Worm (Caenorhabditis elegans) whole organism, midembryonic: ENCODE measurements around the gene Y37H2A.14.

ENCODE experiments used
- T22C8.4 ChIP-seq: fragments of 200-800 bp; sonication (Bioruptor generic); IDR thresholded peaks from 2 replicates; pipeline ENCODE4 v1.3.6; 2022; ENCODE audit warnings: missing genetic modification characterization, missing compliant biosample characterization
- cog-1 ChIP-seq: sonication (generic microtip); optimal IDR thresholded peaks from 2 replicates; lab custom pipeline; 2016; ENCODE audit warnings: missing genetic modification characterization, missing compliant biosample characterization
- flt-1 ChIP-seq: fragments of 200-800 bp; sonication (Bioruptor generic); IDR thresholded peaks from 2 replicates; pipeline ENCODE4 v1.3.6; 2022; ENCODE audit warnings: missing genetic modification characterization, missing compliant biosample characterization
- klf-2 ChIP-seq: fragments of 200-800 bp; sonication (Bioruptor generic); conservative IDR thresholded peaks from 2 replicates; pipeline ENCODE4 v1.3.6; 2022; ENCODE audit warnings: missing genetic modification reagents, missing genetic modification characterization, missing compliant biosample characterization
- med-1 ChIP-seq: sonication (generic microtip); optimal IDR thresholded peaks from 2 replicates; lab custom pipeline; 2017; ENCODE audit warnings: missing genetic modification characterization, mild to moderate bottlenecking, missing compliant biosample characterization, antibody characterized with exemption, missing genetic modification reagents; ENCODE audit not compliant: insufficient read depth
- ref-1 ChIP-seq: fragments of 200-800 bp; sonication (Bioruptor generic); conservative IDR thresholded peaks from 2 replicates; pipeline ENCODE4 v1.3.6; 2022; ENCODE audit warnings: missing genetic modification reagents, missing genetic modification characterization, missing compliant biosample characterization
- tab-1 ChIP-seq: fragments of 200-800 bp; sonication (Bioruptor generic); IDR thresholded peaks from 2 replicates; pipeline ENCODE4 v1.3.6; 2022; ENCODE audit warnings: missing genetic modification characterization, missing compliant biosample characterization
- ztf-23 ChIP-seq: fragments of 200-800 bp; sonication (Bioruptor generic); IDR thresholded peaks from 2 replicates; pipeline ENCODE4 v1.3.6; 2022; ENCODE audit warnings: missing genetic modification reagents, missing genetic modification characterization, missing compliant biosample characterization
- ztf-29 ChIP-seq: fragments of 200-800 bp; sonication (Bioruptor generic); IDR thresholded peaks from 2 replicates; pipeline ENCODE4 v1.3.6; 2022; ENCODE audit warnings: missing genetic modification reagents, missing genetic modification characterization, missing compliant biosample characterization

Gene Y37H2A.14

DNA sequence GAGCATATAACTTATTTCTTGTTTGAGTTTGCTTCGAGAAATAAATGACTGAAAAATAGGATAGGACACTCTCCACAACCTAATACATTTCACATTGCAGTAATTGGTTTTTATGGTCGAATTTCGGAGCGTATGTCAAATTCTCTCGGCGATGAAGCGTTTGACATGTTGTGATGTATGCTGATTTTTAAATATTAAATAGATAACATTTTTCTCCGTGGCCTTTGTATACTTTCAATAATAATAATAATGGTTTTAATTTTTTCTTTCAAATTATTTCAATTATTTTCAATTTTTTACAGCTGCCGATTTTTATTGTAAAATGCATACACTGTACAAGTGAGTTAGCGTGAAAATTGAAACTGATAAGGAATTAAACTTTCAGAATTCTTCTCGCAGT is 2.5 kb downstream of the Y37H2A.14 start, which contains the start of gene C14A6.3:
Gene C14A6.3 (plus strand): TSS at position 301 of the 400 bp plus-strand sequence.
- TF ChIP-seq ztf-29 (GFP tag; lab: Robert Waterston, UW) (no peak), klf-2 (GFP tag; lab: Robert Waterston, UW) (no peak), T22C8.4 (GFP tag; lab: Robert Waterston, UW) (no peak), ref-1 (GFP tag; lab: Robert Waterston, UW) (no peak), med-1 (GFP tag; lab: Kevin White, UChicago) (no peak), ztf-23 (GFP tag; lab: Robert Waterston, UW) (no peak), tab-1 (GFP tag; lab: Robert Waterston, UW) (no peak), flt-1 (no peak), cog-1 (tag; lab: Kevin White, UChicago) (no peak)

DNA sequence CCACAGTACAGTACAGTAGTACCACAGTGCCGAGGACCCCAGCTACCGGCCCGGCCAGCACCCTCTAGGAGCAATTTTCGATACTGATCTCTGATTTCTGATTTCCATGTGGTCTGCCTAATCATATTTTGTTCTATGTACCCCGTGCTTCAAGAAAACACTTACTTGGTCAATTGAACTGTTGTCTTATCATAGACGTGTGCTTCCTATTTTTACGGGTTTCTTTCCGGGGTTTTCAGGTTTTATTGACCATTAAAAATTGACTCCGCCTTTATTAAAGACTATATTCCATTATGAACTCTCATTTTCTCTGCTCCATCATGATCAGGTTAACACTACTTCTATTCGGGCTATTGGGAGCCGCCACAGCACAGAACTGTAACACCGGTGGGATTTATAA is 14.2 kb downstream of the Y37H2A.14 start, which contains the start of gene clec-48:
Gene clec-48 (plus strand): TSS at position 320 of the 400 bp plus-strand sequence.
- no peak for TF ChIP-seq klf-2 (GFP tag; lab: Robert Waterston, UW)
- TF ChIP-seq T22C8.4 (GFP tag; lab: Robert Waterston, UW) = no peak
- no peak for TF ChIP-seq ztf-29 (GFP tag; lab: Robert Waterston, UW)
- TF ChIP-seq med-1 (GFP tag; lab: Kevin White, UChicago) = no peak
- no peak for TF ChIP-seq ztf-23 (GFP tag; lab: Robert Waterston, UW)
- no peak for TF ChIP-seq flt-1

DNA sequence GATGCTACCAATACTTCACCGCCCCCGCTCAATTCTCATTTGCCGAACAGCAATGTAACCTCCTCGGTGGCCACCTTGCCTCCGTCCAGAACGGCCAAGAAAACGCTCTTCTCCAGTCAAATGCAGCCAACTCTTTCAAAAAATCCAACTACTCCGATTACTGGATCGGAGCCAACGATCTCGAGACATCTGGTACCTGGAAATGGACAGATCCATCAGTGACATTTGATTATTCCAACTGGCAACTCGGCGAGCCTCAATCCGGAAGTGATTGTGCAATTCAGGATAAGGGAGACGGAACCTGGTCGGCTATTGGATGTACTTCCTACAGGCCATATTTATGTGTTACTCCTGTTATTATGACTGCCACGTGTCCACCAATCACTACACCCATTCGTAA is 14.6 kb downstream of the Y37H2A.14 start:
- TF ChIP-seq cog-1 (tag; lab: Kevin White, UChicago) (no peak), ref-1 (GFP tag; lab: Robert Waterston, UW) (no peak), flt-1 (no peak), klf-2 (GFP tag; lab: Robert Waterston, UW) (no peak), ztf-23 (GFP tag; lab: Robert Waterston, UW) (no peak)

DNA sequence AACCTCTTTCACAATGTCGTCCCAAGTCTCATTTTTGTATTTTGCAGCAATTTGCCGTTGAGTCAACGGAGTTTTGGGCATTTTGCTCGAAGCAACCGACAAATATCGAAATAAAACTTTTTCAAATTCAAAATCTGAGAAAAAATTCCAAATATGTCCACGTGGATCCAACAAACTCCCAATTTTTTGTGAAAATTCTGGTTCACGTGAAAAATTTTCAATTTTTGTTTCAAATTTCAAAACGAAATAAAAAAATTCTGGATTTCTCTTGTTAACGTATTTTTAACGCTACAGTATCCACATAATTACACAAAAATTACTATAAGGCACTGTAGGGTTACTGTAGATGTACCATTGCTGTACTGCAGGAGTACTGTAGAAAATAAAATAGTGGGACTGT is 17.7 kb downstream of the Y37H2A.14 start, which contains the start of gene C14A6.13:
Gene C14A6.13 (minus strand): TSS at position 101 of the 400 bp plus-strand sequence.
- TF ChIP-seq ztf-23 (GFP tag; lab: Robert Waterston, UW) = no peak

DNA sequence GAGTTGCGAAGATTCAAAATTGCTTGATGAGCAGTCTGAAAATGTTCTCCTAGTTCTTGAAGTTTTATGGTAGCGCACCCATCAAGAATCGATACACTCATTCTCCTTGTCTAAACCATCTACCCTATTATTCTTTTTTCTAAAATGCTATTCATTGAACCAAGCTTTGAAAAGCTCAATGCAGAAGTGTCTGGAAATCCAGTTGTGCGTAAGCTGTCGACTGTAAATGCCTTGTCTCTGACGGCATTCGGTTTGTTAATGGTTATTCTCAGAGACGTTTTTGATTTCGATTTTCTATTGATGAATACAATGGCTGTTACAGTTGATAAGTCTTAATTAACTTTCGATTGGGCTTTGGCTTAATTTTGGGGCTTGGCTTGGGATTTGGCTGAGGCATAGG is 19.0 kb downstream of the Y37H2A.14 start, which contains the start of gene C14A6.12:
Gene C14A6.12 (minus strand): TSS at position 101 of the 400 bp plus-strand sequence.
- no peak for TF ChIP-seq klf-2 (GFP tag; lab: Robert Waterston, UW)
- no peak for TF ChIP-seq ztf-29 (GFP tag; lab: Robert Waterston, UW)
- TF ChIP-seq flt-1 = no peak
- no peak for TF ChIP-seq cog-1 (tag; lab: Kevin White, UChicago)
- TF ChIP-seq T22C8.4 (GFP tag; lab: Robert Waterston, UW) = no peak
- no peak for TF ChIP-seq ztf-23 (GFP tag; lab: Robert Waterston, UW)
- TF ChIP-seq med-1 (GFP tag; lab: Kevin White, UChicago) = no peak
- TF ChIP-seq tab-1 (GFP tag; lab: Robert Waterston, UW) = no peak
- TF ChIP-seq ref-1 (GFP tag; lab: Robert Waterston, UW) = no peak

DNA sequence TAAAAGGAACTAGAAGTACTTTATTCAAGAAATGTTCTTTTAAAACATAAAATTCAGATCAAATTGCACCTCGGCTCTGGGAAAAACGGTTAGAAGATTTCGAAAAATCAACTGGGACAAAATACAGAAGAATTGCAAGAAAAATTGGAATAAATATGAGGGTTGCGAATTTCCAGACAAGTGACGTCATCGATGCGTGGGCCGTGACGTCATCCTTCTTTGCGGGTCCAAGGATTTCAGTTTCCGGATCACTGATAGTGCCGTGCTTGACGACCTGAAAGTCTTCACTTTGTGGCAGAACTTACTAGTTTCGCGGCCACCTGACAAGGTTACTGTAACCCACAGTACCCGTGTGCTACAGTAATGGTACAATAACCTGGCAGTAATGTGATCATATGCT is 19.9 kb downstream of the Y37H2A.14 start:
- TF ChIP-seq ref-1 (GFP tag; lab: Robert Waterston, UW) = no peak
- no peak for TF ChIP-seq klf-2 (GFP tag; lab: Robert Waterston, UW)
- TF ChIP-seq T22C8.4 (GFP tag; lab: Robert Waterston, UW) = no peak
- no peak for TF ChIP-seq cog-1 (tag; lab: Kevin White, UChicago)
- no peak for TF ChIP-seq flt-1
- TF ChIP-seq med-1 (GFP tag; lab: Kevin White, UChicago) = no peak
- no peak for TF ChIP-seq ztf-29 (GFP tag; lab: Robert Waterston, UW)
- no peak for TF ChIP-seq tab-1 (GFP tag; lab: Robert Waterston, UW)
- TF ChIP-seq ztf-23 (GFP tag; lab: Robert Waterston, UW) = no peak

DNA sequence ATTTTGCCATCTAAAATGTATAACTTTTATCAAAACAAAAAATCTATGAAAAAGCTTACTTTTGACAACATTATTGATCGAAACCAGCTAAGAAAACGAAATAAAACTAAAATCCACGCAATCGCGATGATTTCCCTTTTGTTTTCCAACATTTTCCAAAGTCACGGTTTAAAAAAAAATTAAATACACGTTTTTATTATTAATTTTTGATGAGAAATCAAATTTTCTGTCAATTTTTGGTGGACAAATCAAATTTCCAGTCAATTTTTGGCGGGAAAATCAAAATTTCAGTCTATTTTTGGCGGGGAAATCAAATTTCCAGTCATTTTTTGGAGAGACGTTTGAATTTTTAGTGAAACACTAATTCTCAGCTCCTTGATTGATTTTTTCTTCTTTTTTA is 21.2 kb downstream of the Y37H2A.14 start, which contains the start of gene C14A6.5:
Gene C14A6.5 (minus strand): TSS at position 101 of the 400 bp plus-strand sequence.
- no peak for TF ChIP-seq cog-1 (tag; lab: Kevin White, UChicago)
- no peak for TF ChIP-seq ref-1 (GFP tag; lab: Robert Waterston, UW)
- TF ChIP-seq klf-2 (GFP tag; lab: Robert Waterston, UW) = no peak
- TF ChIP-seq T22C8.4 (GFP tag; lab: Robert Waterston, UW) = no peak
- no peak for TF ChIP-seq tab-1 (GFP tag; lab: Robert Waterston, UW)
- no peak for TF ChIP-seq ztf-29 (GFP tag; lab: Robert Waterston, UW)
- no peak for TF ChIP-seq flt-1
- TF ChIP-seq med-1 (GFP tag; lab: Kevin White, UChicago) = no peak
- no peak for TF ChIP-seq ztf-23 (GFP tag; lab: Robert Waterston, UW)

DNA sequence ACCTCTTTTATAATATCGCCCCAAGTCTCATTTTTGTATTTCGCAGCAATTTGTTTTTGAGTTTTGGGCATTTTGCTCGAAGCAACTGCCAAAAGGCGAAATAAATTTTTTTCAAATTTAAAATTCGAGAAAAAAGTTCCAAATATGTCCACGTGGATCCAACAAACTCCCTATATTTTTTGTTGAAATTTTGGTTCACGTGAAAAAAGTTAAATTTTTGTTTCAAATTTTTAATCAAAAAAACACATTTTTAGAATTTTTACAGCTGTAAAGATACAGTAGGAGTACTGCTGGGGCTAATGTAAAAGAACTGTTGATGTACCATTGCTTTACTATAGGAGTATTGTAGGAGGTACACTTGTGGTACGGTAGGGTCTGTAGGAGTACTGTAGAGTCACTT is 23.6 kb downstream of the Y37H2A.14 start, which contains the start of gene C14A6.6:
Gene C14A6.6 (minus strand): TSS at position 101 of the 400 bp plus-strand sequence.
- TF ChIP-seq ztf-23 (GFP tag; lab: Robert Waterston, UW) (no peak), flt-1 (no peak), ztf-29 (GFP tag; lab: Robert Waterston, UW) (no peak), T22C8.4 (GFP tag; lab: Robert Waterston, UW) (no peak), med-1 (GFP tag; lab: Kevin White, UChicago) (no peak), tab-1 (GFP tag; lab: Robert Waterston, UW) (no peak), klf-2 (GFP tag; lab: Robert Waterston, UW) (no peak), ref-1 (GFP tag; lab: Robert Waterston, UW) (no peak), cog-1 (tag; lab: Kevin White, UChicago) (no peak)

DNA sequence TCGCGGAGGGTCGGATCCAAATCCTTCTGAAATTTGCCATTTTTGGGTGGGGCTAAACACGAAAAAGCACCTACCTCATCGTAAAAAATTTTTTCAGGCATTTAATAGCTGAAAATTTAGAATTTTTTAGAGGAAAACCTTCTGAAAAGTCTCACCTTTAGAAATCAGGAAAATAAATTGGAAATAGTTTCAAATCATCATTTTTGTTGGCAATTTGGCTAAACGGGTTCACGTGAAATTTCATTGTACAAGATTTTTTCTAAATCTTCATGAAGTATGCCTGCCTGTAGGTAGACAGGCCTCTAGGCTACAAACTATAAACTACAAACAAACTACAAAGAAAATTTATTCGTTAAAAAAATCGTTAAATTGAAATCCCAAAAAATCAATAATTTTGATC is 24.7 kb downstream of the Y37H2A.14 start, which contains the start of gene C14A6.7:
Gene C14A6.7 (minus strand): TSS at position 101 of the 400 bp plus-strand sequence.
- TF ChIP-seq tab-1 (GFP tag; lab: Robert Waterston, UW) (no peak), ztf-23 (GFP tag; lab: Robert Waterston, UW) (no peak)

DNA sequence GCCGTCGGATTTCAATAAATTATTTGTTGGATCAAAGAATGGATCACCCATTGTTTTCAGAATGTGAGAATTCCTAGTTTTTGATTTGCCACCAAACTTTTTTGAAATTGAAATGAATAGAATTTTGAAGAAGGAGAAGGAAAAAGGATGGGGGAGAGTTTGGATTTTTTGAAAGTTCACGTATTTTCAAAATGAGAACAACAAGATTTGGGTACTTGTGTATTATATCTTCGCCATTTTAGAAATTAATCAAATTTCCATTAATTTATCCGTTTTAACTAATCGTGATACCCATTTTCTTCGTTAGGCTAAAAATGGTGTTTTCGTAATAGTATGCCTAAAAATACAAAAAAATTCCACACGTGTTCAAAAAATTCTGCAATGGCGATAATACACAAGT is 28.0 kb downstream of the Y37H2A.14 start, which contains the start of gene C14A6.8:
Gene C14A6.8 (minus strand): TSS at position 101 of the 400 bp plus-strand sequence.
- no peak for TF ChIP-seq T22C8.4 (GFP tag; lab: Robert Waterston, UW)
- no peak for TF ChIP-seq tab-1 (GFP tag; lab: Robert Waterston, UW)
- TF ChIP-seq cog-1 (tag; lab: Kevin White, UChicago) = no peak
- TF ChIP-seq ztf-23 (GFP tag; lab: Robert Waterston, UW) = no peak
- no peak for TF ChIP-seq ref-1 (GFP tag; lab: Robert Waterston, UW)
